Worm (Caenorhabditis elegans): ENCODE data around the gene T24H10.5.

- peak; percentile 72 for TF ChIP-seq blmp-1 (tag; optimal IDR thresholded peaks at IDR 0.05)
- TF ChIP-seq pag-3 (tag; optimal IDR thresholded peaks at IDR 0.05; ENCODE audit: borderline replicate concordance, insufficient read depth) = no peak
- no peak for TF ChIP-seq aly-2 (tag; optimal IDR thresholded peaks at IDR 0.05)
- TF ChIP-seq ama-1 (optimal IDR thresholded peaks at IDR 0.05) = no peak
- TF ChIP-seq nhr-11 (tag; optimal IDR thresholded peaks at IDR 0.05) = no peak
- TF ChIP-seq ztf-11 (tag; optimal IDR thresholded peaks at IDR 0.05) = no peak
- TF ChIP-seq ztf-4 (tag; optimal IDR thresholded peaks at IDR 0.05) = no peak
- no peak for TF ChIP-seq lin-39 (tag; optimal IDR thresholded peaks at IDR 0.05)
- no peak for TF ChIP-seq unc-62 (GFP tag; optimal IDR thresholded peaks at IDR 0.05)
- TF ChIP-seq jun-1 (tag; optimal IDR thresholded peaks at IDR 0.05) = no peak
- no peak for TF ChIP-seq elt-2 (tag; optimal IDR thresholded peaks at IDR 0.05)
- TF ChIP-seq xbp-1 (tag; optimal IDR thresholded peaks at IDR 0.05) = no peak
- no peak for TF ChIP-seq nhr-237 (tag; optimal IDR thresholded peaks at IDR 0.05)
Observed at ce11 chrII:9072769-9073168, 28.1 kb upstream of the T24H10.5 start.

Data from whole organism, L1 larva.